Worm (Caenorhabditis elegans) whole organism, L4/young adult: ENCODE results near the gene ZK370.6.

ENCODE experiments used
- W03F9.2 ChIP-seq: fragments of 150-350 bp; optimal IDR thresholded peaks from 2 replicates; lab custom pipeline; 2014; ENCODE audit warnings: missing biosample characterization, missing genetic modification characterization
- dao-5 ChIP-seq: sonication (generic microtip); optimal IDR thresholded peaks from 2 replicates; lab custom pipeline; 2016; ENCODE audit warnings: missing genotype, missing genetic modification characterization, moderate library complexity, missing compliant biosample characterization
- him-1 ChIP-seq: sonication (generic microtip); optimal IDR thresholded peaks from 2 replicates; lab custom pipeline; 2016; ENCODE audit warnings: missing genotype, missing genetic modification reagents, missing genetic modification characterization, missing compliant biosample characterization

The ZK370.6 gene

ce11 chrIII:8743796-8744404 lies at the start of gene ZK370.6:
Gene ZK370.6, minus strand, starts transcription at chrIII:8743846.
- no peak for TF ChIP-seq him-1 (tag; lab: Kevin White, UChicago)
- no peak for TF ChIP-seq dao-5 (tag; lab: Kevin White, UChicago)

ce11 chrIII:8792251-8792650 lies 48.6 kb upstream of the ZK370.6 start, which contains the start of gene ztf-1:
Gene ztf-1, minus strand, starts transcription at chrIII:8792351.
- TF ChIP-seq him-1 (tag; lab: Kevin White, UChicago) (no peak), dao-5 (tag; lab: Kevin White, UChicago) (no peak), W03F9.2 (tag; lab: Kevin White, UChicago) (no peak)

ce11 chrIII:8791235-8791634 lies 47.6 kb upstream of the ZK370.6 start, which contains the start of the genes zfp-1 and F54F2.14:
Gene zfp-1, plus strand, starts transcription at chrIII:8791535.
Gene F54F2.14, plus strand, starts transcription at chrIII:8791546.
- no peak for TF ChIP-seq W03F9.2 (tag; lab: Kevin White, UChicago)
- no peak for TF ChIP-seq him-1 (tag; lab: Kevin White, UChicago)
- TF ChIP-seq dao-5 (tag; lab: Kevin White, UChicago): no peak

- TF ChIP-seq W03F9.2 (tag; lab: Kevin White, UChicago): no peak
- peak; percentile 10 for TF ChIP-seq him-1 (tag; lab: Kevin White, UChicago)
Observed at ce11 chrIII:8788690-8789089, 45.0 kb upstream of the ZK370.6 start.

- TF ChIP-seq him-1 (tag; lab: Kevin White, UChicago) (no peak), dao-5 (tag; lab: Kevin White, UChicago) (no peak), W03F9.2 (tag; lab: Kevin White, UChicago) (no peak)
Observed at ce11 chrIII:8786077-8786476, 42.4 kb upstream of the ZK370.6 start, which contains the start of gene K02D10.8. Gene K02D10.8, plus strand, starts transcription at chrIII:8786377.

- no peak for TF ChIP-seq W03F9.2 (tag; lab: Kevin White, UChicago)
- peak; percentile 21 for TF ChIP-seq him-1 (tag; lab: Kevin White, UChicago)
- TF ChIP-seq dao-5 (tag; lab: Kevin White, UChicago): no peak
Observed at ce11 chrIII:8785426-8785825, 41.8 kb upstream of the ZK370.6 start.

ce11 chrIII:8784500-8784899 lies 40.9 kb upstream of the ZK370.6 start:
- TF ChIP-seq dao-5 (tag; lab: Kevin White, UChicago) (no peak), him-1 (tag; lab: Kevin White, UChicago) (no peak), W03F9.2 (tag; lab: Kevin White, UChicago) (no peak)

- no peak for TF ChIP-seq W03F9.2 (tag; lab: Kevin White, UChicago)
- no peak for TF ChIP-seq him-1 (tag; lab: Kevin White, UChicago)
- TF ChIP-seq dao-5 (tag; lab: Kevin White, UChicago): no peak
Observed at ce11 chrIII:8782744-8783143, 39.1 kb upstream of the ZK370.6 start.

ce11 chrIII:8782080-8782479 lies 38.4 kb upstream of the ZK370.6 start:
- TF ChIP-seq dao-5 (tag; lab: Kevin White, UChicago) (no peak), him-1 (tag; lab: Kevin White, UChicago) (no peak), W03F9.2 (tag; lab: Kevin White, UChicago) (no peak)

- TF ChIP-seq dao-5 (tag; lab: Kevin White, UChicago): no peak
- no peak for TF ChIP-seq him-1 (tag; lab: Kevin White, UChicago)
- TF ChIP-seq W03F9.2 (tag; lab: Kevin White, UChicago): no peak
Observed at ce11 chrIII:8780473-8780872, 36.8 kb upstream of the ZK370.6 start.

- TF ChIP-seq W03F9.2 (tag; lab: Kevin White, UChicago) (no peak), dao-5 (tag; lab: Kevin White, UChicago) (no peak), him-1 (tag; lab: Kevin White, UChicago) (no peak)
Observed at ce11 chrIII:8779912-8780311, 36.3 kb upstream of the ZK370.6 start, which contains the start of gene K02D10.4. Gene K02D10.4, minus strand, starts transcription at chrIII:8780012.

- TF ChIP-seq W03F9.2 (tag; lab: Kevin White, UChicago) (no peak), dao-5 (tag; lab: Kevin White, UChicago) (no peak), him-1 (tag; lab: Kevin White, UChicago) (no peak)
Observed at ce11 chrIII:8775953-8776352, 32.3 kb upstream of the ZK370.6 start, which contains the start of gene snap-29. Gene snap-29, plus strand, starts transcription at chrIII:8776253.

ce11 chrIII:8773375-8773774 lies 29.7 kb upstream of the ZK370.6 start:
- TF ChIP-seq dao-5 (tag; lab: Kevin White, UChicago): no peak
- TF ChIP-seq him-1 (tag; lab: Kevin White, UChicago): no peak
- TF ChIP-seq W03F9.2 (tag; lab: Kevin White, UChicago): no peak
